Fruit fly (Drosophila melanogaster) whole organism, embryonic: ENCODE results near the gene CG10602.

Source experiments
- pan ChIP-seq, 4 experiments: fragments of >200 bp in 3 of 4; fragments of 200-800 bp in 1 of 4; sonication (Bioruptor generic) in 1 of 4; optimal IDR thresholded peaks in 3 of 4; IDR thresholded peaks in 1 of 4; 2 replicates each; pipeline versions ENCODE4 v1.3.6 to Lab custom; 2017 to 2022; ENCODE audit warnings: missing biosample characterization in 2 of 4, missing genetic modification characterization in 2 of 4, mixed read lengths in 1 of 4
- zen2 ChIP-seq: fragments of 200-800 bp; sonication (Bioruptor generic); IDR thresholded peaks from 3 replicates; pipeline ENCODE4 v1.3.6; 2022; ENCODE audit warnings: missing biosample characterization, missing genetic modification characterization; ENCODE audit not compliant: partially characterized antibody

dm6 chr2L:18818397-18818796, 40.7 kb downstream of the CG10602 start:
- TF ChIP-seq zen2 (GFP tag; lab: Robert Waterston, UW) (no peak), pan (optimal IDR thresholded peaks at IDR 0.05; lab: Kevin White, UChicago) (no peak), pan (GFP tag; optimal IDR thresholded peaks at IDR 0.05 in 1 of 2, IDR thresholded peaks at IDR 0.05 in 1 of 2) (no peak)
